Fruit fly (Drosophila melanogaster): ENCODE measurements around the gene sp3.
A peak's percentile ranks its signal among the peaks of the same experiment; 100 is the strongest.

The sp3 gene

DNA sequence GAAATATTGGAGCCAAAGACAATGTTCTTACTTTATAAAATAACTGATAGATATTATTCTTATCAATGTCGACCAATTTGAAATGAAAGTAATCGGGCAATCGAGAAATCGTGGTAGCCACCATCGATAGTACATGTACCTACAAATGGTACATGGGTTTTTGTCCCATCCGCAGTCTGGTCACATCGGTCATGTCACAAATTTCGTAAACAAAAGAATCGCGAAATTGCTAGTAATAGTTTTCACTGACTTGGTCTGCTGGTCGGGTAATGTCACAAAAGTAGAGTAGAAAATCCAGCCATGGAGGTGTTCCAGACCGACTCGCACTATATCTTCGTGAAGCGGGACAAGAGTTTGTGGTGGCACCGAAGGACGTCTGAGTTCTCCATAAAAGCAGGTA lies at the start of gene sp3:
Gene sp3 (plus strand): TSS at position 173 of the 400 bp plus-strand sequence.
- no peak for TF ChIP-seq Hr96 (GFP tag; optimal IDR thresholded peaks at IDR 0.05)
- no peak for TF ChIP-seq Clk (GFP tag; optimal IDR thresholded peaks at IDR 0.05)
- TF ChIP-seq bab1 (GFP tag; optimal IDR thresholded peaks at IDR 0.05): no peak
- TF ChIP-seq CG1620 (GFP tag; optimal IDR thresholded peaks at IDR 0.05): no peak
- no peak for TF ChIP-seq CG5204 (GFP tag; optimal IDR thresholded peaks at IDR 0.05)
- no peak for TF ChIP-seq tj (GFP tag; optimal IDR thresholded peaks at IDR 0.05)
- no peak for TF ChIP-seq toe (GFP tag; optimal IDR thresholded peaks at IDR 0.05)
- no peak for TF ChIP-seq cic (GFP tag; optimal IDR thresholded peaks at IDR 0.05)
- TF ChIP-seq CG7045 (GFP tag; optimal IDR thresholded peaks at IDR 0.05): no peak
- no peak for TF ChIP-seq CG7101 (tag; optimal IDR thresholded peaks at IDR 0.05)

DNA sequence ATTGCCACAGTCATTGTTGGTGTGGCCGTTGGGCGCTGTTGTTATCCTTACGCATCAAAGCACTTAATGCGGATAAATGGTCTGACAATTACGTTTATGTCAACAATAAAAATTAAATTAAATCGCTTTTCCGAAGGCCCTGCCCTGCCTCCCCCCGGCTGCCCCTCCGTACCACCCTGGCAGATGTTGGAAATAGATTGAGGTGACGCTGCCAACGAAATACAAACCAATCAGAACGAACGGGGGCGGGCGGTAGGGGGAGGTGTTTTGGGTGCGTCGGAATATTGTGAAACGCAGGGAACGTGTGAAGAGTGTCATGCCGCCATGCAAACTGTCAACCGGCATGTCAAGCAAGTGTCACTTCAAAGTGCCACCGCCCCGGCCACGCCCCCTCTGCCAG lies 49.5 kb upstream of the sp3 start:
- no peak for TF ChIP-seq CG33017 (tag; optimal IDR thresholded peaks at IDR 0.05)
- TF ChIP-seq CG11617 (GFP tag; optimal IDR thresholded peaks at IDR 0.05): no peak
- TF ChIP-seq CG5204 (GFP tag; optimal IDR thresholded peaks at IDR 0.05): no peak

DNA sequence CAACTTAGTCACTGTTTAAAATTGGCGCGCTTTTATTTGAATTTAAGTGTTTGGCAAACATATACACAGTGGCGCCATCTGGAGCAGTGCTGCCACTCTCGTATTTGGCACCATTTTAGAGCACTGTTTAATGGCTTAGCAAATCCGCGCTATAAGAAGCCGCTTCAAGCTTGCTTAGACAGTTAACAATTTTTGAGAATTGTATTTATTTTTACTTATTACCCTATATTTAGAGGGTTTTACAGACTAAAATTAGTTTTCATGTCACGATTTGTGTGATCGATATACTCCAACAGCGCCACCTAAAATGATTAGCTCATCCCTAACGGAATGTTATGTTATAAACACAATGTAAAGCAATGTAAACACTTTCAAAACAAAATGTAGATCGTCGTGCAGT lies 38.8 kb upstream of the sp3 start, which contains the start of gene Fancm:
Gene Fancm (plus strand): TSS at position 366 of the 400 bp plus-strand sequence.
- TF ChIP-seq CG33017 (tag; optimal IDR thresholded peaks at IDR 0.05) (peak; percentile 18), CG1620 (GFP tag; optimal IDR thresholded peaks at IDR 0.05) (peak; percentile 81), CG5204 (GFP tag; optimal IDR thresholded peaks at IDR 0.05) (peak; percentile 46), tj (GFP tag; optimal IDR thresholded peaks at IDR 0.05) (no peak), pad (GFP tag; optimal IDR thresholded peaks at IDR 0.05) (peak; percentile 46), Hr96 (GFP tag; optimal IDR thresholded peaks at IDR 0.05) (peak; percentile 65), CG12768 (GFP tag; optimal IDR thresholded peaks at IDR 0.05) (peak; percentile 2), cnc (optimal IDR thresholded peaks at IDR 0.05) (no peak), kay (GFP tag; ENCODE audit: borderline replicate concordance) (no peak), Clk (GFP tag; optimal IDR thresholded peaks at IDR 0.05) (no peak), CG7045 (GFP tag; optimal IDR thresholded peaks at IDR 0.05) (peak; percentile 42), ovo (GFP tag; optimal IDR thresholded peaks at IDR 0.05) (peak; percentile 56), toe (GFP tag; optimal IDR thresholded peaks at IDR 0.05) (peak; percentile 67), CG7101 (tag; optimal IDR thresholded peaks at IDR 0.05) (peak; percentile 63), bab1 (GFP tag; optimal IDR thresholded peaks at IDR 0.05) (peak; percentile 61), Mnt (GFP tag; optimal IDR thresholded peaks at IDR 0.05) (peak; percentile 39), CG11617 (GFP tag; optimal IDR thresholded peaks at IDR 0.05) (peak; percentile 31), Crg-1 (GFP tag; optimal IDR thresholded peaks at IDR 0.05) (peak; percentile 74), CG14711 (tag; optimal IDR thresholded peaks at IDR 0.05) (peak; percentile 38), cic (GFP tag; optimal IDR thresholded peaks at IDR 0.05) (no peak)

DNA sequence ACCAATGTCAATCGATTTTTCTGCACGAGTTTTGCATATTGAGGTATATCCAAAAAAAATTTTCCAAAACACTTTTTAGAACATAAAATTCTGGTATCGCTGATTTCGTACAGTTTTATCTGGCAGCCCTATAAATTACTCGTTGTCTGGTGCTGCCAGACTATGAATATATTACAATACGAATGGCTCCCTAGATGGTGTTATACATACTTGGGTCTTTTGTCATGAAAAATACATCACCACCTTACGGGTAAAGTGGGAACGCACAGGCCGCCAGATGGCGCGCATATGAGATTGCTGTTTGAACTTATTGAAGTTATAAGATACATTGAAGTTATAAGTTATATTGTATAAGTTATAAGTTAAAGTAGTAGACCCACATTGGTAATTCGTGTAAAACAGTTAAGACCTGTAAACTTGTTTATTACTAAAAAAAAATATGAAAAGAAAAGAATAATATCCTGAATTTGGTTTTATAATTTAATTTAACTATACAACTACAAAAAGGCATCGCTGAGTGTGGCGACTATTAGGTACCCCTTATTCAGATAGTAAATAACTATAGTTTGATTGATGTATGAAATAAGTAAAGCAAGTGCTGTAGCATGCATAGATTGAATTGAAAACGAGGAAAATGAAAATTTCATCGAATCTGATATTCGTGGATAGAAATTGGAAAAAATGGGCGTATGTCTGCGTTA lies 32.9 kb upstream of the sp3 start:
- peak; percentile 2 for TF ChIP-seq CG1620 (GFP tag; optimal IDR thresholded peaks at IDR 0.05)
- TF ChIP-seq pad (GFP tag; optimal IDR thresholded peaks at IDR 0.05): peak; percentile 20
- peak; percentile 13 for TF ChIP-seq CG7101 (tag; optimal IDR thresholded peaks at IDR 0.05)
- TF ChIP-seq tj (GFP tag; optimal IDR thresholded peaks at IDR 0.05): no peak
- TF ChIP-seq cic (GFP tag; optimal IDR thresholded peaks at IDR 0.05): no peak
- no peak for TF ChIP-seq CG7045 (GFP tag; optimal IDR thresholded peaks at IDR 0.05)
- no peak for TF ChIP-seq bab1 (GFP tag; optimal IDR thresholded peaks at IDR 0.05)
- TF ChIP-seq toe (GFP tag; optimal IDR thresholded peaks at IDR 0.05): peak; percentile 31
- no peak for TF ChIP-seq ovo (GFP tag; optimal IDR thresholded peaks at IDR 0.05)
- TF ChIP-seq Hr96 (GFP tag; optimal IDR thresholded peaks at IDR 0.05): peak; percentile 42
- peak; percentile 51 for TF ChIP-seq CG14711 (tag; optimal IDR thresholded peaks at IDR 0.05)
- no peak for TF ChIP-seq kay (GFP tag; ENCODE audit: borderline replicate concordance)
- no peak for TF ChIP-seq Clk (GFP tag; optimal IDR thresholded peaks at IDR 0.05)
- peak; percentile 17 for TF ChIP-seq CG5204 (GFP tag; optimal IDR thresholded peaks at IDR 0.05)
- no peak for TF ChIP-seq Crg-1 (GFP tag; optimal IDR thresholded peaks at IDR 0.05)

DNA sequence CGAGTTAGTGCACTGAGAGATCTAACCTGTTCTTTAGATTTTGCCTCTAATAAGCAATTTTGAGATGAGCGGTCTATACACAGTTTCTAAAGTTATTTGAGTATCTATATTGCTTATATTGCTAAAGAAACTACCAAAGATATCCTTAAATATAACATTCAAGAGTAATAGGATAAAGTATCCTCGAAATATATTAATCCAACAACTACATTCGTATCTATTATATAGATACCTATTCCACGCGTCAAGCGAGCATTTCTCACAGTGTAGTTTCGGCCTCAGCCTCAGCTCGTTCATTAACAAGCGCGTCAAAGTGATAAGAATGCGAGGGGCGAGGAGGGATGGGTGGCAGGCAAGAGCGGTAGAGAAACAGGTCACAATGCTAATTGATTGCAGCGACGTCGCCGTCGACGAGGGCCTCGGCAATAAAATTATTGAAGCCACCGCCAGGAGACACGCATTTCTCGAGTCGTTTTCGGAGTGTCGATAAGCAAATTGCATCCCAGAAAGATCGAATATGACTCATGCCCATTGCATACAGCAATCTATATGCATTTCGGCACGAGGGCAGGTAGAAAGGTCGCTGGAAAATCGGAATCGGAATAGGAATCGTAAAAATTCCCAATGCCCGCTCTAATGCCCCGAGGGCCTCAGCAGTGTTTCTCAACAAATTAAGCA lies 27.0 kb upstream of the sp3 start:
- no peak for TF ChIP-seq CG14711 (tag; optimal IDR thresholded peaks at IDR 0.05)
- TF ChIP-seq pad (GFP tag; optimal IDR thresholded peaks at IDR 0.05): peak; percentile 1
- TF ChIP-seq Mnt (GFP tag; optimal IDR thresholded peaks at IDR 0.05): no peak
- no peak for TF ChIP-seq CG5204 (GFP tag; optimal IDR thresholded peaks at IDR 0.05)
- no peak for TF ChIP-seq Crg-1 (GFP tag; optimal IDR thresholded peaks at IDR 0.05)
- peak; percentile 8 for TF ChIP-seq CG7045 (GFP tag; optimal IDR thresholded peaks at IDR 0.05)
- peak; percentile 68 for TF ChIP-seq kay (GFP tag; ENCODE audit: borderline replicate concordance)
- peak; percentile 42 for TF ChIP-seq toe (GFP tag; optimal IDR thresholded peaks at IDR 0.05)
- TF ChIP-seq cic (GFP tag; optimal IDR thresholded peaks at IDR 0.05): no peak
- peak; percentile 9 for TF ChIP-seq tj (GFP tag; optimal IDR thresholded peaks at IDR 0.05)
- TF ChIP-seq CG7101 (tag; optimal IDR thresholded peaks at IDR 0.05): peak; percentile 39
- TF ChIP-seq CG33017 (tag; optimal IDR thresholded peaks at IDR 0.05): peak; percentile 33
- no peak for TF ChIP-seq cnc (optimal IDR thresholded peaks at IDR 0.05)
- TF ChIP-seq Clk (GFP tag; optimal IDR thresholded peaks at IDR 0.05): no peak
- peak; percentile 15 for TF ChIP-seq CG11617 (GFP tag; optimal IDR thresholded peaks at IDR 0.05)
- no peak for TF ChIP-seq ovo (GFP tag; optimal IDR thresholded peaks at IDR 0.05)
- TF ChIP-seq bab1 (GFP tag; optimal IDR thresholded peaks at IDR 0.05): no peak
- peak; percentile 31 for TF ChIP-seq CG12768 (GFP tag; optimal IDR thresholded peaks at IDR 0.05)
- TF ChIP-seq CG1620 (GFP tag; optimal IDR thresholded peaks at IDR 0.05): no peak
- peak; percentile 51 for TF ChIP-seq Hr96 (GFP tag; optimal IDR thresholded peaks at IDR 0.05)
